Worm (Caenorhabditis elegans) whole organism, L4/young adult: ENCODE measurements around the gene lap-2.

Experiments
- W03F9.2 ChIP-seq: fragments of 150-350 bp; optimal IDR thresholded peaks from 2 replicates; lab custom pipeline; 2014; ENCODE audit warnings: missing biosample characterization, missing genetic modification characterization
- dao-5 ChIP-seq: sonication (generic microtip); optimal IDR thresholded peaks from 2 replicates; lab custom pipeline; 2016; ENCODE audit warnings: missing genotype, missing genetic modification characterization, moderate library complexity, missing compliant biosample characterization
- him-1 ChIP-seq: sonication (generic microtip); optimal IDR thresholded peaks from 2 replicates; lab custom pipeline; 2016; ENCODE audit warnings: missing genotype, missing genetic modification reagents, missing genetic modification characterization, missing compliant biosample characterization

DNA sequence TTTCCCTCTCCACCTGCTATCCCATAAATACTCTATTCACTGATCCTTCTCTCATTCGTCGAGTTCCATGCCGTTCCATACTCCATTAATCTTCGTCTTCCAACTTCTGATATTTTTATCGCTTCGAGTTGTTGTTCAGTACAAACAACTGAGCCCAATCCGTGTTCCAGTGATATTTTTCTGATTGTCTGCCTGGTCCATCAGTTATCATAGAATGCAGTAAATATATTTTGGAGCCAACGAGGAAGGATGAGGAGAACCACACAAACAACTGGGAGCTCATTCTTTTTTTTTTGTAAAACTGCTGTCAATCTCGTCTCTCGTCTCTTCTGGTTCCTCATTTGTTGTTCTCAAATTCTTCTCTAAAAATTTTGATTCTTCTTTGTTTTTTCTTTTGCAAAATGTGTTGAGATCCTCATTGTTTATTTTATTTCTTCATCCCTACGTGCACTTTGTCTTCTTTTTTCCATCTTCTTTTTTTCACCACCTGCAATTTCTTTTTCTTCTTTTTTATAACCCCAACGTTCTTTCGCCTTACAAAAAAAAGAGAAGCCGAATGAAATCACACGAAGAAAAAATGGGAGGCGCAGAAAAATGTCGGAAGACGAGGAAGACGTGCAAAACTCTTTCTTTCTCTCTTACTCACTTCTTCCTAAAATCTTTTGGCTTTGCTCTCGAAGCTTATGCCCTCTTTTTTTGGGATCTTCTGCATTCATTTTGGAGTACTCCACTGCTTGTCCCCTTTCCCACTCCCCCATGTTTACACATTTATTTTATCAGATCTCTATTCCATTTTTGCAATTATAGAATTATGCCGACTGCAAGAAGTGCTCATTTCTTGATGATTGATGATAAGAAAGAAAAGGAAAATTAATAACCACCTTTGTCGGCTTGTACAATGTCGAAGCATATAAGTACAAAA lies 40.5 kb downstream of the lap-2 start:
- no peak for TF ChIP-seq dao-5 (tag; lab: Kevin White, UChicago)
- no peak for TF ChIP-seq him-1
- TF ChIP-seq W03F9.2 (tag; lab: Kevin White, UChicago): no peak
